Worm (Caenorhabditis elegans): ENCODE data around the gene mca-1.

DNA sequence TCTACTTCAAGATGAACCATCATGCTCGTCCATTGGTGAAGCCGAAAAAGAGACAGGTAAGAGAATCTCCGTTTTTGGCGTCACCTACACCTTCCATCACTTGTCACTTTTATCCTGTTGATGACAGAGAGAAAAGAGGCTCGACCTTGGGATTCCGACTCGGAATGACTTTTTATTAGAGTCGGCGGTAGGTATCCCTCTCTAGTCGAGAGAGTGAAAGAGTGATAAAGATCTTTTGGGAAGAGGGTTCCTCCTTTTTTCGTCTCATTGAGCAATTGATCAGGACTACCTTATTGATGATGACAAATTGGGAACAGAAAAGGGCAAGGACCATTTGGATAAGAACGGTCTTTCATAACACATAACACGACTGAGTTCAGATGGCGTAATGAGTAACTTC lies 17.4 kb downstream of the mca-1 start:
- TF ChIP-seq nhr-237 (tag; optimal IDR thresholded peaks at IDR 0.05): no peak
- no peak for TF ChIP-seq ztf-4 (tag; optimal IDR thresholded peaks at IDR 0.05)
- TF ChIP-seq blmp-1 (tag; optimal IDR thresholded peaks at IDR 0.05; ENCODE audit: insufficient read depth): no peak
- TF ChIP-seq lin-39 (tag; optimal IDR thresholded peaks at IDR 0.05): no peak
- no peak for TF ChIP-seq mab-5 (tag; optimal IDR thresholded peaks at IDR 0.05)
- TF ChIP-seq skn-1 (tag; optimal IDR thresholded peaks at IDR 0.05): no peak
- TF ChIP-seq zag-1 (tag; optimal IDR thresholded peaks at IDR 0.05): no peak
- TF ChIP-seq ztf-11 (tag; optimal IDR thresholded peaks at IDR 0.05): no peak
- TF ChIP-seq R02D3.7 (tag; optimal IDR thresholded peaks at IDR 0.05): no peak
- no peak for TF ChIP-seq nhr-12 (tag; optimal IDR thresholded peaks at IDR 0.05)
- TF ChIP-seq nhr-23 (tag; optimal IDR thresholded peaks at IDR 0.05): peak; percentile 88
